Fruit fly (Drosophila melanogaster) whole organism, embryonic: ENCODE results near the gene Irbp18.
A peak's percentile ranks its signal among the peaks of the same experiment; 100 is the strongest.

ENCODE experiments used
- Antp ChIP-seq: fragments of 200-800 bp; sonication (Bioruptor generic); optimal IDR thresholded peaks from 3 replicates; lab custom pipeline; 2016; ENCODE audit warnings: missing biosample characterization, missing genetic modification characterization
- B-H1 ChIP-seq: fragments of 200-800 bp; sonication (Bioruptor generic); IDR thresholded peaks from 3 replicates; pipeline ENCODE4 v1.3.6; 2022; ENCODE audit warnings: missing biosample characterization, missing genetic modification characterization
- B-H2 ChIP-seq: fragments of 200-800 bp; sonication (Bioruptor generic); optimal IDR thresholded peaks from 2 replicates; lab custom pipeline; 2018; ENCODE audit warnings: missing biosample characterization, mild to moderate bottlenecking, missing genetic modification characterization
- CG1024 ChIP-seq: fragments of 200-800 bp; sonication (Bioruptor generic); IDR thresholded peaks from 2 replicates; pipeline ENCODE4 v1.3.6; 2022; ENCODE audit warnings: missing biosample characterization, missing genetic modification characterization
- CG10321 ChIP-seq: fragments of 200-800 bp; sonication (Bioruptor generic); IDR thresholded peaks from 2 replicates; pipeline ENCODE4 v1.3.6; 2022; ENCODE audit warnings: missing biosample characterization, missing genetic modification characterization
- CG11398 ChIP-seq: fragments of 200-800 bp; sonication (Bioruptor generic); optimal IDR thresholded peaks from 2 replicates; lab custom pipeline; 2016; ENCODE audit warnings: missing biosample characterization, missing genetic modification characterization
- CG11696 ChIP-seq: fragments of 200-800 bp; sonication (Bioruptor generic); IDR thresholded peaks from 2 replicates; pipeline ENCODE4 v1.3.6; 2022; ENCODE audit warnings: missing biosample characterization, missing genetic modification characterization
- CG12219 ChIP-seq: fragments of 200-800 bp; sonication (Bioruptor generic); optimal IDR thresholded peaks from 3 replicates; lab custom pipeline; 2018; ENCODE audit warnings: missing biosample characterization, mild to moderate bottlenecking, missing genetic modification characterization
- CG13123 ChIP-seq: fragments of 200-800 bp; sonication (Bioruptor generic); optimal IDR thresholded peaks from 2 replicates; lab custom pipeline; 2016; ENCODE audit warnings: missing biosample characterization, missing genetic modification characterization
- CG13624 ChIP-seq: fragments of 200-800 bp; sonication (Bioruptor generic); optimal IDR thresholded peaks from 2 replicates; lab custom pipeline; 2016; ENCODE audit warnings: missing biosample characterization, missing genetic modification characterization
- CG14860 ChIP-seq: fragments of 200-800 bp; sonication (Bioruptor generic); IDR thresholded peaks from 3 replicates; pipeline ENCODE4 v1.3.6; 2022; ENCODE audit warnings: missing biosample characterization, missing genetic modification characterization; ENCODE audit not compliant: partially characterized antibody
- CG16779 ChIP-seq: fragments of 200-800 bp; sonication (Bioruptor generic); IDR thresholded peaks from 2 replicates; pipeline ENCODE4 v1.3.6; 2022; ENCODE audit warnings: missing biosample characterization, missing genetic modification characterization
- CG30020 ChIP-seq: fragments of 200-800 bp; optimal IDR thresholded peaks from 2 replicates; lab custom pipeline; 2019; ENCODE audit warnings: missing biosample characterization, mild to moderate bottlenecking, missing genetic modification characterization, moderate library complexity
- CG4360 ChIP-seq: fragments of 200-800 bp; sonication (Bioruptor generic); IDR thresholded peaks from 2 replicates; pipeline ENCODE4 v1.3.6; 2022; ENCODE audit warnings: missing biosample characterization, missing genetic modification characterization
- CG43689 ChIP-seq: fragments of 200-800 bp; sonication (Bioruptor generic); IDR thresholded peaks from 2 replicates; pipeline ENCODE4 v1.3.6; 2022; ENCODE audit warnings: missing biosample characterization, missing genetic modification characterization
- CG4424 ChIP-seq: fragments of 200-800 bp; sonication (Bioruptor generic); optimal IDR thresholded peaks from 3 replicates; lab custom pipeline; 2016; ENCODE audit warnings: missing biosample characterization, missing genetic modification characterization
- CG4820 ChIP-seq: fragments of 200-800 bp; sonication (Bioruptor generic); optimal IDR thresholded peaks from 3 replicates; lab custom pipeline; 2016; ENCODE audit warnings: missing biosample characterization, missing genetic modification characterization
- CG8478 ChIP-seq: fragments of >200 bp; optimal IDR thresholded peaks from 2 replicates; lab custom pipeline; 2018
- CG8765 ChIP-seq: fragments of 200-800 bp; sonication (Bioruptor generic); IDR thresholded peaks from 2 replicates; pipeline ENCODE4 v1.3.6; 2022; ENCODE audit warnings: missing biosample characterization, missing genetic modification characterization
- CG9215 ChIP-seq: fragments of 200-800 bp; sonication (Bioruptor generic); IDR thresholded peaks from 2 replicates; pipeline ENCODE4 v1.3.6; 2022; ENCODE audit warnings: missing biosample characterization, missing genetic modification characterization
- Deaf1 ChIP-seq: fragments of 200-800 bp; optimal IDR thresholded peaks from 3 replicates; lab custom pipeline; 2019; ENCODE audit warnings: missing biosample characterization, mild to moderate bottlenecking, missing genetic modification characterization, moderate library complexity
- Dek ChIP-seq: fragments of 200-800 bp; sonication (Bioruptor generic); optimal IDR thresholded peaks from 3 replicates; lab custom pipeline; 2019; ENCODE audit warnings: missing biosample characterization, mild to moderate bottlenecking, missing genetic modification characterization, moderate library complexity
- E2f1 ChIP-seq: fragments of 200-800 bp; sonication (Bioruptor generic); IDR thresholded peaks from 2 replicates; pipeline ENCODE4 v1.3.6; 2022; ENCODE audit warnings: missing biosample characterization, missing genetic modification characterization
- GATAe ChIP-seq: fragments of 200-800 bp; sonication (Bioruptor generic); conservative IDR thresholded peaks from 2 replicates; pipeline ENCODE4 v1.3.6; 2022; ENCODE audit warnings: missing biosample characterization, missing genetic modification characterization
- HLH4C ChIP-seq: fragments of 200-800 bp; sonication (Bioruptor generic); IDR thresholded peaks from 3 replicates; pipeline ENCODE4 v1.3.6; 2022; ENCODE audit warnings: missing biosample characterization, missing genetic modification characterization; ENCODE audit not compliant: partially characterized antibody
- Jarid2 ChIP-seq: fragments of 200-800 bp; sonication (Bioruptor generic); optimal IDR thresholded peaks from 3 replicates; lab custom pipeline; 2017; ENCODE audit warnings: mild to moderate bottlenecking, missing biosample characterization, missing genetic modification reagents, missing genetic modification characterization
- Myb ChIP-seq: fragments of 200-800 bp; sonication (Bioruptor generic); optimal IDR thresholded peaks from 2 replicates; lab custom pipeline; 2016; ENCODE audit warnings: missing biosample characterization, missing genetic modification characterization
- Oaz ChIP-seq: fragments of 200-800 bp; sonication (Bioruptor generic); IDR thresholded peaks from 2 replicates; pipeline ENCODE4 v1.3.6; 2022; ENCODE audit warnings: missing biosample characterization, missing genetic modification characterization
- Oli ChIP-seq: fragments of 200-800 bp; sonication (Bioruptor generic); optimal IDR thresholded peaks from 2 replicates; lab custom pipeline; 2018; ENCODE audit warnings: missing biosample characterization, mild to moderate bottlenecking, missing genetic modification characterization, moderate library complexity
- Sin3A ChIP-seq: fragments of >200 bp; optimal IDR thresholded peaks from 2 replicates; lab custom pipeline; 2018
- ato ChIP-seq: fragments of 200-800 bp; sonication (Bioruptor generic); IDR thresholded peaks from 2 replicates; pipeline ENCODE4 v1.3.6; 2022; ENCODE audit warnings: missing biosample characterization, missing genetic modification characterization; ENCODE audit not compliant: partially characterized antibody
- chinmo ChIP-seq: fragments of 200-800 bp; sonication (Bioruptor generic); IDR thresholded peaks from 4 replicates; pipeline ENCODE4 v1.3.6; 2022; ENCODE audit warnings: missing biosample characterization, missing genetic modification characterization; ENCODE audit not compliant: partially characterized antibody
- cwo ChIP-seq: fragments of 200-800 bp; sonication (Bioruptor generic); optimal IDR thresholded peaks from 3 replicates; lab custom pipeline; 2017; ENCODE audit warnings: missing biosample characterization, missing genetic modification characterization, mild to moderate bottlenecking, moderate library complexity, missing genetic modification reagents
- dati ChIP-seq: fragments of 200-800 bp; sonication (Bioruptor generic); IDR thresholded peaks from 2 replicates; pipeline ENCODE4 v1.3.6; 2022; ENCODE audit warnings: missing biosample characterization, missing genetic modification characterization
- gcm2 ChIP-seq: fragments of 200-800 bp; sonication (Bioruptor generic); optimal IDR thresholded peaks from 2 replicates; lab custom pipeline; 2016; ENCODE audit warnings: missing biosample characterization, missing genetic modification characterization
- grau ChIP-seq: fragments of 200-800 bp; optimal IDR thresholded peaks from 3 replicates; lab custom pipeline; 2019; ENCODE audit warnings: missing biosample characterization, mild to moderate bottlenecking, missing genetic modification characterization, moderate library complexity
- gsb-n ChIP-seq: fragments of 200-800 bp; sonication (Bioruptor generic); optimal IDR thresholded peaks from 3 replicates; lab custom pipeline; 2018; ENCODE audit warnings: missing biosample characterization, mild to moderate bottlenecking, missing genetic modification characterization
- lbe ChIP-seq: fragments of 200-800 bp; sonication (Bioruptor generic); optimal IDR thresholded peaks from 2 replicates; lab custom pipeline; 2016; ENCODE audit warnings: missing biosample characterization, mild to moderate bottlenecking, missing genetic modification characterization
- lov ChIP-seq, 2 experiments: fragments of 200-800 bp in 1 of 2; fragments of >200 bp in 1 of 2; sonication (Bioruptor generic) in 1 of 2; IDR thresholded peaks in 1 of 2; optimal IDR thresholded peaks in 1 of 2; 2 replicates in 1 of 2; 3 replicates in 1 of 2; pipeline versions ENCODE4 v1.3.6 to Lab custom; 2017 to 2022; ENCODE audit warnings: missing biosample characterization in 1 of 2, missing genetic modification characterization in 1 of 2
- nmo ChIP-seq: fragments of 200-800 bp; sonication (Bioruptor generic); optimal IDR thresholded peaks from 2 replicates; lab custom pipeline; 2018; ENCODE audit warnings: missing biosample characterization, mild to moderate bottlenecking, missing genetic modification characterization, moderate library complexity
- otp ChIP-seq: fragments of 200-800 bp; sonication (Bioruptor generic); IDR thresholded peaks from 3 replicates; pipeline ENCODE4, ENCODE4 v1.3.6; 2022; ENCODE audit warnings: missing biosample characterization, missing genetic modification characterization
- peb ChIP-seq: fragments of 200-800 bp; sonication (Bioruptor generic); IDR thresholded peaks from 2 replicates; pipeline ENCODE4 v1.3.6; 2022; ENCODE audit warnings: missing biosample characterization, missing genetic modification characterization
- pnt ChIP-seq: fragments of 200-800 bp; sonication (Bioruptor generic); optimal IDR thresholded peaks from 3 replicates; lab custom pipeline; 2016; ENCODE audit warnings: missing biosample characterization, missing genetic modification characterization
- sim ChIP-seq: fragments of 200-800 bp; sonication (Bioruptor generic); IDR thresholded peaks from 2 replicates; pipeline ENCODE4 v1.3.6; 2022; ENCODE audit warnings: missing biosample characterization, missing genetic modification characterization
- slbo ChIP-seq: fragments of 200-800 bp; sonication (Bioruptor generic); IDR thresholded peaks from 2 replicates; pipeline ENCODE4 v1.3.6; 2022; ENCODE audit warnings: missing biosample characterization, missing genetic modification characterization
- sug ChIP-seq: fragments of 200-800 bp; optimal IDR thresholded peaks from 2 replicates; lab custom pipeline; 2019; ENCODE audit warnings: missing biosample characterization, mild to moderate bottlenecking, missing genetic modification characterization, moderate library complexity
- tin ChIP-seq: fragments of 200-800 bp; sonication (Bioruptor generic); optimal IDR thresholded peaks from 3 replicates; lab custom pipeline; 2016; ENCODE audit warnings: missing biosample characterization, missing genetic modification characterization
- tio ChIP-seq: fragments of 200-800 bp; sonication (Bioruptor generic); optimal IDR thresholded peaks from 2 replicates; lab custom pipeline; 2017; ENCODE audit warnings: missing biosample characterization, missing genetic modification characterization, inconsistent platforms
- tna ChIP-seq: fragments of 200-800 bp; sonication (Bioruptor generic); IDR thresholded peaks from 2 replicates; pipeline ENCODE4 v1.3.6; 2022; ENCODE audit warnings: missing biosample characterization, missing genetic modification characterization; ENCODE audit not compliant: partially characterized antibody
- zen ChIP-seq: fragments of 200-800 bp; sonication (Bioruptor generic); optimal IDR thresholded peaks from 3 replicates; lab custom pipeline; 2018; ENCODE audit warnings: missing biosample characterization, mild to moderate bottlenecking, missing genetic modification characterization, moderate library complexity

Irbp18 gene

DNA sequence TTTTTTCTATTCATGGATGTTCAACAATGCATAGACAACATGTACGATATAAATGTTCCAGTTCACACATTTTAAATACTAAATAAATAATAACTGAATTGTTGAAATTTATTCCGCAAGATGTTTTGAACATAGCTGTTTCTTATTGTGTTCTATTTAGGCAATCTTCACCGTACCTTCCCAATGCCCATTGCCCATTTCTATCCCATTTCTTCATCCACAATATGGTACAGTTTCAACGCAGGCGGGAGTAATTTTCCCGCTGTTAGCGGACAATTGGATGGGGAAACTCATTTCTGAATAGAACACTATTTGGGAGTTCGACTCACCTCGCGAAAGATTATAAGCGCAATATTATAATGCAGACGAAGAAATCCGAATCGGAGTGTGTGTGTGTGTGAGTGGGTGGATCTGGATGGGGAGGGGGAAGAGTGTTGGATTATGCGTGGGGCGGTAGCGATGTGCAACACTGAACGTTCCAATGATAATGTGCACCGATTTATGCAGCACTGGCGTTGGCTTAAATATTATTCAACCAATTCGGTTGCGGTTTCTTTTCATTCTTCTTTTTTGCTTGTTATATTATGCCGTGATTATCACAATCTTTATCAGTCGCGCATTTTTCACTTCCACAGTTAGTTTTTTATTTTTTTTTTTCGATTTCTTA is 5.9 kb downstream of the Irbp18 start (continued):
- TF ChIP-seq tna (GFP tag; lab: Robert Waterston, UW) (no peak), CG11696 (GFP tag; lab: Robert Waterston, UW) (no peak), pnt (GFP tag; lab: Kevin White, UChicago) (no peak), GATAe (GFP tag; lab: Robert Waterston, UW) (no peak), tin (GFP tag; lab: Kevin White, UChicago) (peak; percentile 62), CG16779 (peak; percentile 68; the same call in 1 of the 2 replicates), Oli (tag; lab: Kevin White, UChicago) (peak; percentile 6), CG13624 (GFP tag; lab: Kevin White, UChicago) (peak; percentile 74), dati (no peak), zen (tag; lab: Kevin White, UChicago) (no peak), Oaz (GFP tag; lab: Robert Waterston, UW) (no peak), CG30020 (tag; lab: Kevin White, UChicago) (no peak), CG12219 (GFP tag; lab: Kevin White, UChicago) (no peak), CG11398 (no peak), Deaf1 (tag; lab: Kevin White, UChicago) (peak; percentile 60), grau (tag; lab: Kevin White, UChicago) (peak; percentile 79), ato (GFP tag; lab: Robert Waterston, UW) (0 out of 2 replicates have a peak, but pooled peaks have one; percentile 25), CG10321 (GFP tag; lab: Robert Waterston, UW) (no peak), Jarid2 (GFP tag; lab: Kevin White, UChicago) (no peak), nmo (peak; percentile 27), CG43689 (GFP tag; lab: Robert Waterston, UW) (no peak), cwo (GFP tag; lab: Kevin White, UChicago) (peak; percentile 54), Antp (GFP tag; lab: Kevin White, UChicago) (peak; percentile 63), B-H1 (GFP tag; lab: Robert Waterston, UW) (no peak), CG4820 (peak; percentile 39), CG4360 (no peak), otp (no peak; the same call in 2 of the 3 replicates), Dek (tag; lab: Kevin White, UChicago) (peak; percentile 2), E2f1 (no peak), sim (GFP tag; lab: Robert Waterston, UW) (no peak), gsb-n (peak; percentile 19), CG8765 (GFP tag; lab: Robert Waterston, UW) (no peak), sug (tag; lab: Kevin White, UChicago) (peak; percentile 11), tio (no peak), chinmo (GFP tag; lab: Robert Waterston, UW) (peak; percentile 94), B-H2 (no peak), CG14860 (GFP tag; lab: Robert Waterston, UW) (no peak), lov (optimal IDR thresholded peaks at IDR 0.05; lab: Kevin White, UChicago) (no peak), lov (GFP tag; IDR thresholded peaks at IDR 0.05; lab: Robert Waterston, UW) (0 out of 3 replicates have a peak, but pooled peaks have one; percentile 5), HLH4C (no peak), peb (GFP tag; lab: Robert Waterston, UW) (0 out of 2 replicates have a peak, but pooled peaks have one; percentile 20), slbo (GFP tag; lab: Robert Waterston, UW) (peak; percentile 48), Myb (GFP tag; lab: Kevin White, UChicago) (peak; percentile 64), Sin3A (lab: Kevin White, UChicago) (no peak), CG8478 (no peak), CG1024 (GFP tag; lab: Robert Waterston, UW) (no peak), CG4424 (GFP tag; lab: Kevin White, UChicago) (peak; percentile 51), lbe (GFP tag; lab: Kevin White, UChicago) (peak; percentile 48), CG13123 (GFP tag; lab: Kevin White, UChicago) (peak; percentile 17), gcm2 (GFP tag; lab: Kevin White, UChicago) (no peak), CG9215 (GFP tag; lab: Robert Waterston, UW) (0 out of 2 replicates have a peak, but pooled peaks have one; percentile 6)
